Worm (Caenorhabditis elegans): ENCODE data around the gene Y75B7AL.2.

DNA sequence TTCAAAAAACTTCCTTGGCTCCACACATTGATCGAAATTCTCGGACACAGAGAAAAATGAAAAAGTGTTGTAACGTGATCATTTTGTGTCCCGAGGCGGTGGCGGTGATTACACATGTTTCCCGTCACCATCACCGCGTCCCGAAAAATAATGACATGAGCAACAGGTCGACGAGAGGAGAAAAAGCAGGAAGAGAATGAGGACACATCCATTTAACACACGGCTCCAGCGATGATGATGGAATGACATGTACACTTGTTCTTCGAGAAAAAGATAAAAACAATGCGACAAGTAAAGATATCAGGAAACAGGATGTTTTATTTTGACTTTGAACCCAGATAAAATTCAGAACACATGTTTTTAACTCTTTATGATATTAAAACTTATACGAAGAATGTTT, 30.6 kb downstream of the Y75B7AL.2 start:
- no peak for TF ChIP-seq scrt-1 (GFP tag; IDR thresholded peaks at IDR 0.05)
- no peak for TF ChIP-seq ama-1 (optimal IDR thresholded peaks at IDR 0.05)
- no peak for TF ChIP-seq tbx-37 (GFP tag; conservative IDR thresholded peaks at IDR 0.05)
- no peak for TF ChIP-seq aly-1 (tag; optimal IDR thresholded peaks at IDR 0.05)
- no peak for TF ChIP-seq flt-1 (GFP tag; IDR thresholded peaks at IDR 0.05)
- TF ChIP-seq ets-7 (tag; optimal IDR thresholded peaks at IDR 0.05): no peak
- no peak for TF ChIP-seq sea-1 (GFP tag; conservative IDR thresholded peaks at IDR 0.05)
- TF ChIP-seq hmg-4 (GFP tag; optimal IDR thresholded peaks at IDR 0.05): no peak
- TF ChIP-seq tbx-11 (GFP tag; IDR thresholded peaks at IDR 0.05): no peak
- TF ChIP-seq F13C5.2 (tag; optimal IDR thresholded peaks at IDR 0.05): no peak
- TF ChIP-seq B0310.2 (tag; optimal IDR thresholded peaks at IDR 0.05): no peak
